Worm (Caenorhabditis elegans): ENCODE measurements around the gene srh-243.

srh-243 gene

ce11 chrV:2845771-2846170 lies 24.5 kb upstream of the srh-243 start, which contains the start of gene srj-44:
Gene srj-44, minus strand, starts transcription at chrV:2845871.
- TF ChIP-seq lin-32 (GFP tag; optimal IDR thresholded peaks at IDR 0.05) (no peak), mep-1 (tag; optimal IDR thresholded peaks at IDR 0.05) (no peak), sptf-1 (tag; optimal IDR thresholded peaks at IDR 0.05) (no peak)

- no peak for TF ChIP-seq pha-4 (tag; optimal IDR thresholded peaks at IDR 0.05)
- TF ChIP-seq ceh-43 (GFP tag; optimal IDR thresholded peaks at IDR 0.05): no peak
- TF ChIP-seq blmp-1 (tag; optimal IDR thresholded peaks at IDR 0.05): no peak
- no peak for TF ChIP-seq ceh-39 (tag; optimal IDR thresholded peaks at IDR 0.05)
- TF ChIP-seq lsy-2 (tag; optimal IDR thresholded peaks at IDR 0.05): no peak
- no peak for TF ChIP-seq mep-1 (tag; optimal IDR thresholded peaks at IDR 0.05)
- no peak for TF ChIP-seq lin-13 (tag; optimal IDR thresholded peaks at IDR 0.05)
- no peak for TF ChIP-seq M03D4.4 (tag; optimal IDR thresholded peaks at IDR 0.05)
- TF ChIP-seq snpc-4 (tag; optimal IDR thresholded peaks at IDR 0.05): no peak
- no peak for TF ChIP-seq zip-8 (tag; optimal IDR thresholded peaks at IDR 0.05)
- no peak for TF ChIP-seq nhr-12 (tag; optimal IDR thresholded peaks at IDR 0.05)
- TF ChIP-seq elt-3 (tag; optimal IDR thresholded peaks at IDR 0.05): no peak
- no peak for TF ChIP-seq ces-1 (GFP tag; optimal IDR thresholded peaks at IDR 0.05)
- TF ChIP-seq nhr-237 (tag; optimal IDR thresholded peaks at IDR 0.05): no peak
These were observed 21.8 kb upstream of the srh-243 start, which contains the start of gene srj-49 for ce11 chrV:2848290-2848937. Gene srj-49, minus strand, starts transcription at chrV:2848340.

- TF ChIP-seq zip-8 (tag; optimal IDR thresholded peaks at IDR 0.05) (no peak), sptf-1 (tag; optimal IDR thresholded peaks at IDR 0.05) (no peak), ceh-83 (GFP tag; optimal IDR thresholded peaks at IDR 0.05) (no peak), M03D4.4 (tag; optimal IDR thresholded peaks at IDR 0.05) (no peak), nhr-237 (tag; optimal IDR thresholded peaks at IDR 0.05) (no peak), lsy-2 (tag; optimal IDR thresholded peaks at IDR 0.05) (no peak), nhr-12 (tag; optimal IDR thresholded peaks at IDR 0.05) (no peak), mep-1 (tag; optimal IDR thresholded peaks at IDR 0.05) (no peak), hlh-1 (tag; optimal IDR thresholded peaks at IDR 0.05) (no peak), nhr-2 (tag; optimal IDR thresholded peaks at IDR 0.05) (no peak), ztf-11 (tag; optimal IDR thresholded peaks at IDR 0.05) (no peak), unc-120 (tag; optimal IDR thresholded peaks at IDR 0.05; ENCODE audit: poor library complexity, severe bottlenecking) (no peak), pha-4 (tag; optimal IDR thresholded peaks at IDR 0.05) (no peak), unc-62 (GFP tag; optimal IDR thresholded peaks at IDR 0.05) (no peak), mab-5 (tag; optimal IDR thresholded peaks at IDR 0.05) (no peak), blmp-1 (tag; optimal IDR thresholded peaks at IDR 0.05) (no peak), ceh-39 (tag; optimal IDR thresholded peaks at IDR 0.05) (no peak), lin-32 (GFP tag; optimal IDR thresholded peaks at IDR 0.05) (no peak)
These were observed 21.2 kb upstream of the srh-243 start, which contains the start of gene ugt-53 for ce11 chrV:2849071-2849470. Gene ugt-53, plus strand, starts transcription at chrV:2849343.

- TF ChIP-seq unc-39 (tag; optimal IDR thresholded peaks at IDR 0.05): no peak
- no peak for TF ChIP-seq lsy-2 (tag; optimal IDR thresholded peaks at IDR 0.05)
- TF ChIP-seq nhr-12 (tag; optimal IDR thresholded peaks at IDR 0.05): no peak
- no peak for TF ChIP-seq mep-1 (tag; optimal IDR thresholded peaks at IDR 0.05)
- TF ChIP-seq ham-2 (GFP tag; optimal IDR thresholded peaks at IDR 0.05): no peak
- no peak for TF ChIP-seq snpc-4 (tag; optimal IDR thresholded peaks at IDR 0.05)
- TF ChIP-seq zip-8 (tag; optimal IDR thresholded peaks at IDR 0.05): no peak
- TF ChIP-seq ceh-43 (GFP tag; optimal IDR thresholded peaks at IDR 0.05): no peak
- no peak for TF ChIP-seq mab-5 (tag; optimal IDR thresholded peaks at IDR 0.05)
- no peak for TF ChIP-seq pha-4 (tag; optimal IDR thresholded peaks at IDR 0.05)
- no peak for TF ChIP-seq ceh-83 (GFP tag; optimal IDR thresholded peaks at IDR 0.05)
- no peak for TF ChIP-seq lin-13 (tag; optimal IDR thresholded peaks at IDR 0.05)
- no peak for TF ChIP-seq blmp-1 (tag; optimal IDR thresholded peaks at IDR 0.05)
- TF ChIP-seq bed-3 (GFP tag; optimal IDR thresholded peaks at IDR 0.05): no peak
These were observed 14.8 kb upstream of the srh-243 start, which contains the start of gene srj-57 for ce11 chrV:2855473-2855872. Gene srj-57, minus strand, starts transcription at chrV:2855573.

- no peak for TF ChIP-seq zip-8 (tag; optimal IDR thresholded peaks at IDR 0.05)
- no peak for TF ChIP-seq nhr-76 (tag; optimal IDR thresholded peaks at IDR 0.05)
- no peak for TF ChIP-seq mab-5 (tag; optimal IDR thresholded peaks at IDR 0.05)
- TF ChIP-seq elt-3 (tag; optimal IDR thresholded peaks at IDR 0.05): no peak
- no peak for TF ChIP-seq tbx-8 (GFP tag; optimal IDR thresholded peaks at IDR 0.05)
- TF ChIP-seq drap-1 (GFP tag; optimal IDR thresholded peaks at IDR 0.05): no peak
- no peak for TF ChIP-seq ceh-39 (tag; optimal IDR thresholded peaks at IDR 0.05)
- no peak for TF ChIP-seq sem-2 (GFP tag; optimal IDR thresholded peaks at IDR 0.05)
- no peak for TF ChIP-seq ham-2 (GFP tag; optimal IDR thresholded peaks at IDR 0.05)
- TF ChIP-seq snpc-4 (tag; optimal IDR thresholded peaks at IDR 0.05): no peak
- TF ChIP-seq sptf-1 (tag; optimal IDR thresholded peaks at IDR 0.05): no peak
- TF ChIP-seq mls-2 (tag; optimal IDR thresholded peaks at IDR 0.05): no peak
- no peak for TF ChIP-seq cnd-1 (tag; optimal IDR thresholded peaks at IDR 0.05)
- TF ChIP-seq bed-3 (GFP tag; optimal IDR thresholded peaks at IDR 0.05): no peak
- TF ChIP-seq mep-1 (tag; optimal IDR thresholded peaks at IDR 0.05): no peak
- TF ChIP-seq pha-4 (tag; optimal IDR thresholded peaks at IDR 0.05): no peak
- TF ChIP-seq ceh-83 (GFP tag; optimal IDR thresholded peaks at IDR 0.05): no peak
- no peak for TF ChIP-seq elt-1 (tag; optimal IDR thresholded peaks at IDR 0.05; ENCODE audit: borderline replicate concordance, insufficient read depth)
- no peak for TF ChIP-seq lin-32 (GFP tag; optimal IDR thresholded peaks at IDR 0.05)
- no peak for TF ChIP-seq blmp-1 (tag; optimal IDR thresholded peaks at IDR 0.05)
These were observed 12.4 kb upstream of the srh-243 start, which contains the start of gene srj-55 for ce11 chrV:2857842-2858241. Gene srj-55, minus strand, starts transcription at chrV:2857942.

Measured in whole organism, mixed stage, embryonic.